Fruit fly (Drosophila melanogaster) whole organism, larva: ENCODE results near the gene CG43448.

Source experiments
- noc ChIP-seq: fragments of 200-800 bp; sonication (Bioruptor generic); optimal IDR thresholded peaks from 3 replicates; lab custom pipeline; 2019; ENCODE audit warnings: missing biosample characterization, mild to moderate bottlenecking, missing genetic modification characterization, moderate library complexity

Gene CG43448

dm6 chr3R:30271120-30271467, 33.6 kb upstream of the CG43448 start:
- TF ChIP-seq noc (tag; lab: Kevin White, UChicago) = no peak

DNA sequence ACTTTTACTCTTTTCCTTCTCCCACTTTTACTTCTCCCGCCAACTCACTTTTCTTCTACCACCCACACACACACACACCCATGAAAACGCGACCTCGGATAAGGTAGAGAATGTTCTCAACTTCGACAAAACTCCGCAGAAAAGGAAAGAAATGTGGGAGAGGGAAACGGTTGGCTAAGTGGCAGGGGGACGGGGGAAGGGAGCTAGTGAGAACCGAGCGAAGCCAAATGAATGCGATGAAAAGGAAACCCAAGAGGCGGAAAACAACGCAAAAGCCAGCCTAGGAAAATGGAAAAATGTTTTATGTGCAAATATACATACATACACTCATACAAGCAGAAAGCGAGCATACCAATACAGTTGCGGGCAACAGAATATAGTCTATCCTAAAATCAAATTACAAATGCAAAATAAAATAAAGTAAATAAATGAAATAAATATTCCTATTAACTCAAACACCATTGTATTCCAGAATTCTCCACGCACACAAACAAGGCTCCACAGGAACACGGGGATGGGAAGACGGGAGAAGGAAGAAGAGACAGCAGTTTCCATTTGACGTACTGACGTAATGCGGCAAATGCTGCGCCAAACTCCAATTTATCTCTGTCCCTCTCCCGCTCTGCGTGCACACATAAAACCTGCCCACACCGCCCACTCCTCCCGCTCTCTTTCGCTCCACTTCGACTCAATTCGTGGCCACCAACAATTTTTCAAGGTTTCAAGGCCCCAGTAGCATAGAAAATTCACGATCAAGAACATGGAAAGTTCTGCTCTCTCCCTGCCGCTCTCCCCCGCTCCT, 33.0 kb upstream of the CG43448 start:
- no peak for TF ChIP-seq noc (tag; lab: Kevin White, UChicago)

dm6 chr3R:30268733-30269132, 31.2 kb upstream of the CG43448 start:
- TF ChIP-seq noc (tag; lab: Kevin White, UChicago) = no peak

dm6 chr3R:30265420-30265819, 27.9 kb upstream of the CG43448 start:
- no peak for TF ChIP-seq noc (tag; lab: Kevin White, UChicago)

- TF ChIP-seq noc (tag; lab: Kevin White, UChicago) = no peak
These were observed 27.2 kb upstream of the CG43448 start for dm6 chr3R:30264671-30265282.

- no peak for TF ChIP-seq noc (tag; lab: Kevin White, UChicago)
These were observed 26.2 kb upstream of the CG43448 start for dm6 chr3R:30263708-30264107.

dm6 chr3R:30261838-30262237, 24.3 kb upstream of the CG43448 start:
- TF ChIP-seq noc (tag; lab: Kevin White, UChicago) = no peak

DNA sequence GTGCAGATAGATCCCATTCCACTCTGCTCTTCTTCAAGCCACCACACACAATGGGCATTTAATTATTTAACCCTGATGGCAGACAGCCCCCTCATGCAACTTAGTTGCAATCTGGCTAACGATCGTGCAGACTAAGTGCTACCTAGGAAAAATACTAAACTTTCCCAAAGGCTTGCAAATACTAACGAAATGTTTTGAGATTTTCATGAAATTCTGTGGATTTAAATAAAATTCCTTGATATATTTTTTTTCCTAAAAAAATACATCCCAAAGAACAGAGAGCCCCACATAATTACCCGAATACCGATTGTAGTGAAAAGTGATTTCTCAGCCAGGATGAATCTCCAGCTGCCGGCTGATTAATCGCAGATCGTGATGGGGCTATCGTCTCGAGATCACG, 22.0 kb upstream of the CG43448 start:
- TF ChIP-seq noc (tag; lab: Kevin White, UChicago) = no peak

- no peak for TF ChIP-seq noc (tag; lab: Kevin White, UChicago)
These were observed 21.4 kb upstream of the CG43448 start for dm6 chr3R:30258991-30259351.

- TF ChIP-seq noc (tag; lab: Kevin White, UChicago) = no peak
These were observed 20.9 kb upstream of the CG43448 start for dm6 chr3R:30258298-30258990.

dm6 chr3R:30257588-30257987, 20.1 kb upstream of the CG43448 start:
- TF ChIP-seq noc (tag; lab: Kevin White, UChicago) = no peak

DNA sequence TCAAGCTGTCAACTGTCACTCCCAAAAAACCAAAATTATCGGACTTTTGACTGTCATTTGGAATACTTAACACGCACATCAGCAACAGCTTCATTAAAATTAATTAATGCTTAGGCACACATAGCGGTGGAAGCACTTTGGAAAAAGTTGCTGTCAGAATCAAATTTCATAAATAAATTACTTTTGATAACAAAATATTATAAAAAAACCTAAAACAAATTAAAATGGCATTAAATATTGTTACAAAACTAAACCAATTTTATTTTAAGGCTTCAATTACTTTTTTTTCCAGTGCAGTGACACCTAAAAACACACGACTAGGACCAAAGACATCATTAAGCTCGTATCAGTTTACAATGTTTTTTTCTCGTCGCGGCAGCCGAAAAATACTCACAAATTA, 18.7 kb upstream of the CG43448 start:
- TF ChIP-seq noc (tag; lab: Kevin White, UChicago) = no peak

- no peak for TF ChIP-seq noc (tag; lab: Kevin White, UChicago)
These were observed 18.0 kb upstream of the CG43448 start for dm6 chr3R:30255255-30256121.

DNA sequence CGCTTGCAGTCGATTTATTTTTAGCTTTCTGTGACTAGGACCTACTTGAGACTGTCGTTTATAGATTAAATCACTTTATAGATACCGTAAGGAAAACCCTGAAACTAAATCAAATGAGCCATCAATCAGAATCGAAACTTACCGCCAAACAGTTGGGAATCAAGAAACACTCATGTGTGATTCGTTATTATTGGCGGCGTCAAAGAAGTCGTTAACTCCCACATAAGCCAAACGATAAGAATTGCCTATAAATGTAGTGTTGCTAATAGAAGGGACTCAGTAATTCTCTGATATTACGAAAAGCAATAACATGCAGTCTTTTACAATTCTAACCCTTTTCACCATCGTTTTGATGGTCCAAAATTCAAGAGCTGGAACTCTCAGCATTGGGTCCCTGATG, 15.3 kb upstream of the CG43448 start, which contains the start of gene CG18404:
TSS of gene CG18404 (plus strand) at position 301 of the 400 bp plus-strand sequence.
- TF ChIP-seq noc (tag; lab: Kevin White, UChicago) = no peak

dm6 chr3R:30252317-30252716, 14.8 kb upstream of the CG43448 start:
- no peak for TF ChIP-seq noc (tag; lab: Kevin White, UChicago)
